Worm (Caenorhabditis elegans) whole organism, L4 larva: ENCODE data around the gene exc-14.

Experiments
- F49E8.2 ChIP-seq: sonication (generic microtip); optimal IDR thresholded peaks from 2 replicates; lab custom pipeline; 2016; ENCODE audit warnings: missing compliant biosample characterization, mild to moderate bottlenecking, missing genetic modification characterization, borderline replicate concordance
- Y48G9A.11 ChIP-seq: fragments of 200-800 bp; sonication (Bioruptor generic); IDR thresholded peaks from 2 replicates; pipeline ENCODE4 v1.3.6; 2022; ENCODE audit warnings: missing genetic modification reagents, missing genetic modification characterization, missing compliant biosample characterization
- Y75B8A.6 ChIP-seq: fragments of 200-800 bp; sonication (Bioruptor generic); IDR thresholded peaks from 2 replicates; pipeline ENCODE4 v1.3.6; 2022; ENCODE audit warnings: missing genetic modification reagents, missing genetic modification characterization, missing compliant biosample characterization
- aha-1 ChIP-seq: fragments of 150-350 bp; peaks from one replicate; lab custom pipeline; 2014; ENCODE audit warnings: missing biosample characterization, missing genetic modification characterization
- ceh-20 ChIP-seq: fragments of 200-800 bp; sonication (Bioruptor generic); IDR thresholded peaks from 2 replicates; pipeline ENCODE4 v1.3.6; 2022; ENCODE audit warnings: missing genetic modification reagents, missing genetic modification characterization, missing compliant biosample characterization
- ceh-28 ChIP-seq: fragments of 150-350 bp; optimal IDR thresholded peaks from 2 replicates; lab custom pipeline; 2014; ENCODE audit warnings: missing biosample characterization, missing genetic modification reagents, missing genetic modification characterization
- ceh-32 ChIP-seq: sonication (generic microtip); optimal IDR thresholded peaks from 2 replicates; lab custom pipeline; 2016; ENCODE audit warnings: mild to moderate bottlenecking, missing genetic modification characterization, missing compliant biosample characterization; ENCODE audit not compliant: poor library complexity
- ceh-44 ChIP-seq: fragments of 200-800 bp; sonication (Bioruptor generic); IDR thresholded peaks from 2 replicates; pipeline ENCODE4 v1.3.6; 2022; ENCODE audit warnings: missing genetic modification reagents, missing genetic modification characterization, missing compliant biosample characterization
- ces-1 ChIP-seq: fragments of 150-350 bp; sonication (generic microtip); optimal IDR thresholded peaks from 4 replicates; lab custom pipeline; 2014; ENCODE audit warnings: missing biosample characterization, missing genetic modification reagents, missing genetic modification characterization
- ctbp-1 ChIP-seq: fragments of 200-800 bp; sonication (Bioruptor generic); IDR thresholded peaks from 2 replicates; pipeline ENCODE4 v1.3.6; 2022; ENCODE audit warnings: missing genetic modification reagents, missing genetic modification characterization, missing compliant biosample characterization
- daf-8 ChIP-seq: fragments of 200-800 bp; sonication (Bioruptor generic); IDR thresholded peaks from 2 replicates; pipeline ENCODE4 v1.3.6; 2022; ENCODE audit warnings: missing genetic modification characterization, missing compliant biosample characterization
- dmd-6 ChIP-seq: fragments of 200-800 bp; sonication (Bioruptor generic); IDR thresholded peaks from 2 replicates; pipeline ENCODE4 v1.3.6; 2022; ENCODE audit warnings: missing genetic modification reagents, missing genetic modification characterization, missing compliant biosample characterization
- egl-27 ChIP-seq: sonication (generic microtip); optimal IDR thresholded peaks from 3 replicates; lab custom pipeline; 2017; ENCODE audit warnings: missing biosample characterization, missing genetic modification reagents, missing genetic modification characterization
- egl-43 ChIP-seq: fragments of 200-800 bp; sonication (Bioruptor generic); IDR thresholded peaks from 2 replicates; pipeline ENCODE4 v1.3.6; 2022; ENCODE audit warnings: missing genetic modification reagents, missing genetic modification characterization, missing compliant biosample characterization
- fos-1 ChIP-seq: fragments of 150-350 bp; optimal IDR thresholded peaks from 2 replicates; lab custom pipeline; 2014; ENCODE audit warnings: missing biosample characterization, missing genetic modification characterization
- gei-8 ChIP-seq: fragments of 200-800 bp; sonication (Bioruptor generic); optimal IDR thresholded peaks from 2 replicates; lab custom pipeline; 2018; ENCODE audit warnings: mild to moderate bottlenecking, missing genetic modification characterization, missing compliant biosample characterization
- hmg-1.1 ChIP-seq: fragments of 200-800 bp; sonication (Bioruptor generic); IDR thresholded peaks from 2 replicates; pipeline ENCODE4 v1.3.6; 2022; ENCODE audit warnings: missing genetic modification reagents, missing genetic modification characterization, missing compliant biosample characterization
- jun-1 ChIP-seq: fragments of 150-350 bp; optimal IDR thresholded peaks from 2 replicates; lab custom pipeline; 2014; ENCODE audit warnings: missing biosample characterization, missing genetic modification reagents, missing genetic modification characterization
- lin-29 ChIP-seq: fragments of 200-800 bp; sonication (Bioruptor generic); IDR thresholded peaks from 2 replicates; pipeline ENCODE4 v1.3.6; 2022; ENCODE audit warnings: missing genetic modification reagents, missing genetic modification characterization, missing compliant biosample characterization
- lin-38 ChIP-seq: fragments of 200-800 bp; sonication (Bioruptor generic); IDR thresholded peaks from 2 replicates; pipeline ENCODE4 v1.3.6; 2022; ENCODE audit warnings: missing genetic modification reagents, missing genetic modification characterization, missing compliant biosample characterization
- lir-3 ChIP-seq: sonication (generic microtip); optimal IDR thresholded peaks from 2 replicates; lab custom pipeline; 2016; ENCODE audit warnings: mild to moderate bottlenecking, missing genetic modification characterization, missing compliant biosample characterization
- lsy-2 ChIP-seq, 2 experiments: fragments of 150-350 bp in 1 of 2; sonication (generic microtip) in 1 of 2; optimal IDR thresholded peaks; 2 replicates each; lab custom pipeline; 2014 to 2017; ENCODE audit warnings: missing biosample characterization in 2 of 2, missing genetic modification characterization in 2 of 2
- madf-9 ChIP-seq: fragments of 200-800 bp; sonication (Bioruptor generic); conservative IDR thresholded peaks from 2 replicates; pipeline ENCODE4 v1.3.6; 2022; ENCODE audit warnings: missing genetic modification reagents, missing genetic modification characterization, missing compliant biosample characterization
- mdl-1 ChIP-seq, 2 experiments: fragments of 150-350 bp in 1 of 2; sonication (generic microtip) in 1 of 2; optimal IDR thresholded peaks; 2 replicates each; lab custom pipeline; 2014 to 2017; ENCODE audit warnings: missing biosample characterization in 2 of 2, missing genetic modification characterization in 2 of 2
- mxl-2 ChIP-seq: fragments of 200-800 bp; sonication (Bioruptor generic); conservative IDR thresholded peaks from 2 replicates; pipeline ENCODE4 v1.3.6; 2022; ENCODE audit warnings: missing genetic modification reagents, missing genetic modification characterization, missing compliant biosample characterization
- mxl-3 ChIP-seq: fragments of 200-800 bp; sonication (Bioruptor generic); optimal IDR thresholded peaks from 2 replicates; lab custom pipeline; 2018; ENCODE audit warnings: mild to moderate bottlenecking, missing genetic modification characterization, missing compliant biosample characterization
- nhr-102 ChIP-seq: sonication (generic microtip); optimal IDR thresholded peaks from 2 replicates; lab custom pipeline; 2016; ENCODE audit warnings: mild to moderate bottlenecking, missing genetic modification characterization, moderate library complexity, missing compliant biosample characterization
- nhr-25 ChIP-seq: sonication (generic microtip); optimal IDR thresholded peaks from 2 replicates; lab custom pipeline; 2017; ENCODE audit warnings: missing genetic modification characterization, mild to moderate bottlenecking, missing compliant biosample characterization, antibody characterized with exemption, moderate library complexity, borderline replicate concordance; ENCODE audit not compliant: insufficient read depth
- nhr-48 ChIP-seq: sonication (generic microtip); optimal IDR thresholded peaks from 2 replicates; lab custom pipeline; 2016; ENCODE audit warnings: mild to moderate bottlenecking, missing genetic modification characterization, missing compliant biosample characterization
- nhr-6 ChIP-seq: fragments of 150-350 bp; optimal IDR thresholded peaks from 2 replicates; lab custom pipeline; 2014; ENCODE audit warnings: missing biosample characterization, missing genetic modification characterization
- pha-4 ChIP-seq, 2 experiments: fragments of 150-350 bp in 1 of 2; fragments of 200-800 bp in 1 of 2; sonication (Bioruptor generic) in 1 of 2; IDR thresholded peaks in 1 of 2; optimal IDR thresholded peaks in 1 of 2; 2 replicates each; pipeline versions ENCODE4 v1.3.6 to Lab custom; 2014 to 2022; ENCODE audit warnings: missing genetic modification characterization in 2 of 2, missing genetic modification reagents in 2 of 2, missing biosample characterization in 1 of 2, missing compliant biosample characterization in 1 of 2
- php-3 ChIP-seq: fragments of 200-800 bp; sonication (Bioruptor generic); IDR thresholded peaks from 2 replicates; pipeline ENCODE4 v1.3.6; 2022; ENCODE audit warnings: missing genetic modification reagents, missing genetic modification characterization, missing compliant biosample characterization
- pqm-1 ChIP-seq: sonication (generic microtip); optimal IDR thresholded peaks from 2 replicates; lab custom pipeline; 2017; ENCODE audit warnings: missing biosample characterization, missing genetic modification characterization
- saeg-2 ChIP-seq: fragments of 200-800 bp; sonication (Bioruptor generic); IDR thresholded peaks from 2 replicates; pipeline ENCODE4 v1.3.6; 2022; ENCODE audit warnings: missing genetic modification reagents, missing genetic modification characterization, missing compliant biosample characterization
- spr-3 ChIP-seq: fragments of 200-800 bp; sonication (Bioruptor generic); optimal IDR thresholded peaks from 2 replicates; lab custom pipeline; 2018; ENCODE audit warnings: mild to moderate bottlenecking, missing genetic modification characterization, missing compliant biosample characterization
- unc-62 ChIP-seq, 3 experiments: fragments of 150-350 bp in 1 of 3; sonication (generic microtip); optimal IDR thresholded peaks in 2 of 3; peaks in 1 of 3; 1 replicate in 1 of 3; 2 replicates in 2 of 3; lab custom pipeline; 2014 to 2017; ENCODE audit warnings: missing biosample characterization in 3 of 3, missing genetic modification characterization in 3 of 3, missing genetic modification reagents in 3 of 3, missing genotype in 1 of 3
- vab-7 ChIP-seq: fragments of 200-800 bp; sonication (Bioruptor generic); IDR thresholded peaks from 2 replicates; pipeline ENCODE4 v1.3.6; 2022; ENCODE audit warnings: missing genetic modification reagents, missing genetic modification characterization, missing compliant biosample characterization
- zip-11 ChIP-seq: fragments of 200-800 bp; sonication (Bioruptor generic); IDR thresholded peaks from 2 replicates; pipeline ENCODE4 v1.3.6; 2022; ENCODE audit warnings: missing genetic modification characterization, missing compliant biosample characterization
- zip-2 ChIP-seq: fragments of 150-350 bp; optimal IDR thresholded peaks from 2 replicates; lab custom pipeline; 2014; ENCODE audit warnings: missing biosample characterization, missing genetic modification characterization
- ztf-7 ChIP-seq: fragments of 150-350 bp; optimal IDR thresholded peaks from 2 replicates; lab custom pipeline; 2014; ENCODE audit warnings: missing biosample characterization, missing genetic modification characterization

exc-14 gene

DNA sequence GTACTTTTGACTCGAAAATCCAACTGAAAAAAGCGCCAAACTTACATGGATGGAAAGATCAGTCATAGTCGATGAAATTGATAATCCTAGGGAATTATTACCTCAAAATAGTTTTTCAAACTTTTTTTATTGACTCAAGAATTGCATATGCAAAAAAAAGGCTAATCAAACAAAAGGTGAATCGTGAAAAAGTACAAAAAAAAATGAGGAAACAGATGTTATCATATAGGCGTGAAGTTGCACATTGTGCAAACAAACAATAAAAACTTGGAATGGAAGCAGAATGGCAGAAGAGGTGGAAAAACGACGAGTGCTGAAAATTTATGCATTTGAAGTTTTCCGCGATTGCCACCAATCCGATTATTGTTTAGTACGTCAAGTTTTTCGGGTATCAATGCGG is at the start of gene exc-14:
Gene exc-14 (minus strand): TSS at position 101 of the 400 bp plus-strand sequence.
- no peak for TF ChIP-seq fos-1
- no peak for TF ChIP-seq saeg-2
- TF ChIP-seq Y48G9A.11 (GFP tag; lab: Robert Waterston, UW) = no peak
- TF ChIP-seq gei-8 (GFP tag; lab: Kevin White, UChicago) = no peak
- no peak for TF ChIP-seq nhr-25 (tag; lab: Kevin White, UChicago)
- no peak for TF ChIP-seq vab-7
- no peak for TF ChIP-seq aha-1
- no peak for TF ChIP-seq ceh-20 (GFP tag; lab: Robert Waterston, UW)
- no peak for TF ChIP-seq mdl-1 (tag; optimal IDR thresholded peaks at IDR 0.05; lab: Kevin White, UChicago)
- TF ChIP-seq ctbp-1 (GFP tag; lab: Robert Waterston, UW) = no peak
- TF ChIP-seq lir-3 (tag; lab: Kevin White, UChicago) = no peak

- no peak for TF ChIP-seq daf-8 (GFP tag; lab: Robert Waterston, UW)
- no peak for TF ChIP-seq ceh-44 (GFP tag; lab: Robert Waterston, UW)
- TF ChIP-seq F49E8.2 (tag; lab: Kevin White, UChicago) = no peak
- no peak for TF ChIP-seq ceh-32 (tag; lab: Kevin White, UChicago)
- TF ChIP-seq zip-11 = no peak
- no peak for TF ChIP-seq aha-1
- no peak for TF ChIP-seq hmg-1.1 (GFP tag; lab: Robert Waterston, UW)
- no peak for TF ChIP-seq madf-9 (GFP tag; lab: Robert Waterston, UW)
- no peak for TF ChIP-seq vab-7
- no peak for TF ChIP-seq egl-43
- TF ChIP-seq pha-4 (GFP tag; IDR thresholded peaks at IDR 0.05; lab: Robert Waterston, UW) = no peak
- no peak for TF ChIP-seq pha-4 (tag; optimal IDR thresholded peaks at IDR 0.05; lab: Kevin White, UChicago)
- no peak for TF ChIP-seq nhr-48
- TF ChIP-seq nhr-102 (tag; lab: Kevin White, UChicago) = no peak
- TF ChIP-seq pqm-1 (tag; lab: Kevin White, UChicago) = no peak
- no peak for TF ChIP-seq php-3
- no peak for TF ChIP-seq lin-38 (GFP tag; lab: Robert Waterston, UW)
- TF ChIP-seq Y75B8A.6 = no peak
- no peak for TF ChIP-seq ceh-28
- TF ChIP-seq mxl-3 = no peak
- TF ChIP-seq, all 104 proteins: peak for 0
Observed at ce11 chrV:5090386-5090785, 44.4 kb upstream of the exc-14 start.

- TF ChIP-seq lsy-2 (tag; optimal IDR thresholded peaks at IDR 0.05; lab: Kevin White, UChicago) (peak in 1 of 2 experiments; percentile 11), unc-62 (GFP tag; optimal IDR thresholded peaks at IDR 0.05 in 1 of 2; lab: Kevin White, UChicago) (peak in 1 of 2 experiments; percentile 68), unc-62 (tag; optimal IDR thresholded peaks at IDR 0.05; lab: Kevin White, UChicago) (no peak), spr-3 (GFP tag; lab: Kevin White, UChicago) (no peak)
Observed at ce11 chrV:5089497-5090134, 43.6 kb upstream of the exc-14 start, which contains the start of gene glb-32. TSS of gene glb-32 (minus strand) at chrV:5089547.

ce11 chrV:5088311-5088710 is 42.3 kb upstream of the exc-14 start:
- TF ChIP-seq zip-11 (no peak), jun-1 (tag; lab: Kevin White, UChicago) (no peak), egl-27 (tag; lab: Kevin White, UChicago) (no peak), zip-2 (no peak), lin-29 (no peak), nhr-6 (tag; lab: Kevin White, UChicago) (no peak), ztf-7 (tag; lab: Kevin White, UChicago) (no peak), fos-1 (no peak), ces-1 (GFP tag; lab: Kevin White, UChicago) (peak; percentile 54), dmd-6 (GFP tag; lab: Robert Waterston, UW) (0 out of 2 replicates have a peak, but pooled peaks have one; percentile 11), ctbp-1 (GFP tag; lab: Robert Waterston, UW) (0 out of 2 replicates have a peak, but pooled peaks have one; percentile 34), mxl-2 (no peak)
